Fruit fly (Drosophila melanogaster) whole organism: ENCODE results near the gene CG33493.

ENCODE experiments used
- CG8478 ChIP-seq: fragments of >200 bp; optimal IDR thresholded peaks from 2 replicates; lab custom pipeline; 2018; ENCODE audit warnings: inconsistent platforms
- Dll ChIP-seq: fragments of >200 bp; optimal IDR thresholded peaks from 2 replicates; lab custom pipeline; 2017
- EcR ChIP-seq, 2 experiments: fragments of >200 bp; optimal IDR thresholded peaks; 2 replicates each; lab custom pipeline; 2017; ENCODE audit warnings: missing biosample characterization in 2 of 2, missing genetic modification characterization in 2 of 2, missing genetic modification reagents in 2 of 2
- pan ChIP-seq: fragments of >200 bp; optimal IDR thresholded peaks from 2 replicates; lab custom pipeline; 2017
- psq ChIP-seq: fragments of >200 bp; optimal IDR thresholded peaks from 2 replicates; lab custom pipeline; 2017
- usp ChIP-seq: fragments of >200 bp; optimal IDR thresholded peaks from 2 replicates; lab custom pipeline; 2017; ENCODE audit warnings: missing biosample characterization, missing genetic modification characterization, mixed read lengths

Gene CG33493

DNA sequence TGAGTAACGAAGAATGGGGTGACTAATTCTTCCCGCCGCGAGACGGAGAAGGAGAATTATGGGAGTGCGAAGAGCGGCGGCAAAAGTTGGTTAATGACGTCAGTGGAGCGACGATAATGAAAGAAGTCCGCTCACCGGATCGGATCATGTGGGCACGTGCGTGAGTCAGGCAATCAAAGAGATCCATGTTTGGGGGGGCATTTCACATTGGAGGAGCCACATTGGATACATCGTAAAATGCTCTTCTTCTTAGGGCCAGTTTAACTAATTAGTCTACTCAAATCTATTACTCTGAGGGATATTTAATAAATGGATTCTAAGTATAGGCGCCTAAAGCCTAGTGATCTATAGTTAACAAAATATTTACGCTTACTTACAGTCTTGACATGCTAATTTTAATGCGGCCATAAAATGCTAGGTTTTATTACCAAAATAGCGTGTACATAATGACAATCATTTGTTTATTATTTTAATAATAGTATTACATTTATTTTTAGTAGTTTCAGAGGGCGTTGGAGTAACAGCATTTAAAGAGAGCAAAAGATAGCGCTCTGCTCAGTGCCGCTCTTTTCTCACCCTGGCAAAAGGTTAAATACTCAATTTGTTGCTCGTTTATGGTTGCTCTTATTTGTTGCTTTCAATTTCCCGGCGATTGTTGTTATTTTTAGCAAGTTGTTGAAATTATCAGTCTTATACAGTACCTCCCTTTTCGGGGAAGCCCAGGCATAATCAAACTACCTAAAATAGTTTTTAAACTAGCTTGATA, 34.4 kb downstream of the CG33493 start:
- no peak for TF ChIP-seq psq (lab: Kevin White, UChicago)
- TF ChIP-seq EcR (GFP tag; optimal IDR thresholded peaks at IDR 0.05; lab: Kevin White, UChicago), result no peak
- no peak for TF ChIP-seq pan (lab: Kevin White, UChicago)
- no peak for TF ChIP-seq CG8478 (lab: Kevin White, UChicago)

DNA sequence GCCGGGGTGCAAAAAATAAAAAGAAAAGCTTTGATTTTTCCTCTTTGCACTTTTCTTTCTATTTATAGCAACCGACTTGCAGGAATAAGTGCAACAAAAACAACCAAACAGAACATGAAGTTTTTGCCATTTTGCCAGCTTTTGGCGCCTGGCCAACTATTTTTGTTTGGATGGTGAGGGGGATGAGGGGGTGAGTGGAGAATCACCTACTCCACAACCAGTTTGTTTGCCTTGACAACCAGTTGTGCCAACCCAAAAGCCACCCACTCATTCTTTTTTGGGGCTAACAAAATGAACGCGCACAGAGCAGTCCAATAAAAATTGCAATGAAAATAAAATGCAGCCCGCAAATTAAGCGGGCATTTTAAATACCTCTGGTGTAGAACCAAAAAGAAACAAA, 35.7 kb downstream of the CG33493 start:
- TF ChIP-seq CG8478 (lab: Kevin White, UChicago) (no peak), Dll (lab: Kevin White, UChicago) (no peak), psq (lab: Kevin White, UChicago) (no peak), pan (lab: Kevin White, UChicago) (no peak), EcR (GFP tag; optimal IDR thresholded peaks at IDR 0.05; lab: Kevin White, UChicago) (no peak), usp (GFP tag; lab: Kevin White, UChicago) (no peak)

DNA sequence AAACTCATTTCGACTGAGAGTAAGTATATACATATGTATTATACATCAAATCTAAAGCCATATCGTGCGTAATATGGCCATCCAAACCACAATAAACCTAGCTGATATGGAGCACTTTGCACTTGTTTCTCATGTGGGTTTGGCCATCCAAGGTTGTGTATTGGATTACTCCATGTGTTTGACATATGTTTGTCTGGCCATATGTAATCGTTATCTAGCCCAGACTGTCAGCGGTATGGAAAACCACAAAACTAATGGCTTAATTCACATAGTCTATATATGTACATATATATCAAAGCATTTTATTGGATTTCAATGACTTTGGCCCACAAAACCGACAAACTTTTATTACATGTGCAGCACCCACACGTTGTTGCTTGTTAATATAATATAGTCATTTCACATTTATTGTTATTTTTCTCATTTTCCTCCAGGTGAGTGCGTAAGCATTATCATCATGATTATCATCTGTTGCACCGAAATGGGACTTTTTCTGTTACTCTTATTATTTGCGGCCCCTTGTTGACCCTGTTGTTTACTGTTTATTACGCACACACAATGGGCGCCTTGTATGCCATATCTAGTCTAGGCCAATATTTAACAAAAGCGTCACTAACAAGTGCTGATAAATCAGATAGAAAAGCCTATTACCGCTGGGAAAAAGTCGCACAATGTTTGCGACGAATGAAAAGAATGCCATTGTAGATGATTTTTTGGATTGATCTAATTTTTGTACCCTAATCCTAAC, 36.3 kb downstream of the CG33493 start:
- TF ChIP-seq usp (GFP tag; lab: Kevin White, UChicago) (no peak), Dll (lab: Kevin White, UChicago) (no peak), EcR (GFP tag; optimal IDR thresholded peaks at IDR 0.05; lab: Kevin White, UChicago) (no peak), pan (lab: Kevin White, UChicago) (no peak), CG8478 (lab: Kevin White, UChicago) (no peak)

DNA sequence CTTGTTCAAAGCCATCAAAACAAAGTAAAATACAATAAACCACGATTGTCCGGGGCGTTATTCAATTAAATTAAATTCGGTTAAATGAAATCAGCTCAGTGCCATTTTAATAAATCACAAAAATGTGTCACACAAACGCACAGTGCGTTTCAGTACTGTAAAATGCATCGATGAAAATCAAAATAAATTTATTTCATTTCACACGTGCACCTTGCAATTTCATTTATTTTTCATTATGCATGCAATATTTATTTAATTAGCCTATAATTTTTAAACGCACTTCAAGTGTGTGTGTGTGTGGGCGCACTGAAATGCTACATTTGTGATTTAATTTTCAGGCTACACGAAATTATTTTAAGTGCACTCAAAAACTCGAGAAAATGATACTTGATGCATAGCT, 38.5 kb downstream of the CG33493 start:
- TF ChIP-seq EcR (GFP tag; optimal IDR thresholded peaks at IDR 0.05; lab: Kevin White, UChicago) (no peak), usp (GFP tag; lab: Kevin White, UChicago) (no peak), CG8478 (lab: Kevin White, UChicago) (no peak), pan (lab: Kevin White, UChicago) (no peak), psq (lab: Kevin White, UChicago) (no peak), Dll (lab: Kevin White, UChicago) (no peak)

DNA sequence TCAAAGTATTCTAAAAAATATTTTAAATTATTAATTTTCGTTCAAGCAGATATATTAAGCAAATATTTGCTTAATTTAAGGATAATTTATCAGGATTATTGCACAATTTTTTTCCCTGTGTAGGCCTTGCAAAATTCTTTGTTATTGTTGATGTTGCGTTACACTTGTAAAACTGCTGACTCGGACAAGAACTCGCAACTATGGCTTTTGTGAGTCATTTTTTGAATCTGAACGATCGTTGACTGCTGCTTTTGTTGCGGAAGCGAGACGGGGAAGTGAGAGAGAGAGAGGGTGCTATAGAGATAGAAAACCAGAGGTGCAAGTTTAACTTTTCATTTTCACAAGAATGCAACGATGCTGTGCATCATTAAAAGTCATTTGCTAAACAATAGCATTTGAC, 40.5 kb downstream of the CG33493 start:
- TF ChIP-seq pan (lab: Kevin White, UChicago) (no peak), CG8478 (lab: Kevin White, UChicago) (no peak), Dll (lab: Kevin White, UChicago) (no peak), psq (lab: Kevin White, UChicago) (no peak), usp (GFP tag; lab: Kevin White, UChicago) (no peak), EcR (GFP tag; optimal IDR thresholded peaks at IDR 0.05; lab: Kevin White, UChicago) (no peak)

DNA sequence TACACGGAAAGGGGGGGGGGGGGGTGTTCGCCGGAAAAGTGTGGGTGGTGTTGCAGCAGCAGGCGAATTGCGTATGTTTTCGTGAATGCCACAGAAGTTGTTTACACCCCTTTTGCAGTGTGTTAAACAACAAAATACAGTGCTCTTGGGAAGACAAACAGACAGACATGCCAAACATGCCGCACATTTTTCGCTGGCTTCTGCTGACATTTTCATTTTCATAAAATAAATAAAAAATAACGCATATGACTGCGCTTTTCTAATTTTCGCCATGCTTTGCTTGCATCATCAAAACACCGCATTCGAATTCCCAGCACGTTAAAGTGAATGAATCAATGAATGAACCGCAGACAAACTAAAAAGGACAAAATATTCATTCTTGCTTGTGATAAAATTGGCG, 41.7 kb downstream of the CG33493 start:
- no peak for TF ChIP-seq usp (GFP tag; lab: Kevin White, UChicago)
- TF ChIP-seq pan (lab: Kevin White, UChicago), result no peak
- TF ChIP-seq CG8478 (lab: Kevin White, UChicago), result no peak
- no peak for TF ChIP-seq EcR (GFP tag; optimal IDR thresholded peaks at IDR 0.05; lab: Kevin White, UChicago)
- TF ChIP-seq Dll (lab: Kevin White, UChicago), result no peak
- no peak for TF ChIP-seq psq (lab: Kevin White, UChicago)

DNA sequence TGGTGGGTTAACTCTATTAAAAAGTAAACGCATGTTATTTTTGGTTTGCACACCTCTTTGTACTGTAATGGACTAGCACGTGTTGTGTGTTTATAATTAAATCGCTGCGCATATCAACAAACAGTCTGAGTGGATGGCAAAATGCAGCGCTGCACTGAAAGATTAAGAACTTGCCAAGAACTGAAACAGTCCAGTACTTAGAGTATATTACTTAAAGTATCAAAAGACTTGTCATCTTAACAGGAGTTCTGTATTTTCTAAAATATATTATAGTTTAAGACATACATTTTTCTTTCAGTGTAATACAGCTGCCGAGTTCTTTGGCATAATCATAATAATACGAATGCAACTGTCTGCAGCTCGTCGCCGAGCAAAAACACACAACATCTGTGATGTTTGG, 44.5 kb downstream of the CG33493 start:
- no peak for TF ChIP-seq psq (lab: Kevin White, UChicago)
- TF ChIP-seq Dll (lab: Kevin White, UChicago), result no peak
- no peak for TF ChIP-seq pan (lab: Kevin White, UChicago)
- TF ChIP-seq CG8478 (lab: Kevin White, UChicago), result no peak
- TF ChIP-seq EcR (GFP tag; optimal IDR thresholded peaks at IDR 0.05; lab: Kevin White, UChicago), result no peak
- TF ChIP-seq usp (GFP tag; lab: Kevin White, UChicago), result no peak

DNA sequence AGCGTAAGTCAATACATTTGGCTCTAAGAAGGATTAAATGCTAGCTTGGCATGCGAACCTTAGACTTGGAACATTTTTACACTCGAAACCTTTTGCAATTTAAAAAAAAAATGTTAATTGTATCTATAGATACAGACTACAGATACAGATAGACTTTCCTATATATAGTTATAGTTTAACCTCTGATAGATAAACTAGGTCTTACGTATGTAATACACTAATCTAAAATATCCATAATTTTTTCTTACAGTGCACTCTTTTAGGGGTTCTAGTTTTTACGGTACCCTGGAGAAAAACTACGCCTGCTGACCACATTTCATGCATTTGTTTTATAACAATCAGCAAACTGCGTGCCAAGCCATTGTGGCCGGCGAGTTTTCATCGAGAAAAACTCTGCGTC, 45.8 kb downstream of the CG33493 start:
- TF ChIP-seq usp (GFP tag; lab: Kevin White, UChicago), result no peak
- no peak for TF ChIP-seq psq (lab: Kevin White, UChicago)
- TF ChIP-seq EcR (GFP tag; optimal IDR thresholded peaks at IDR 0.05; lab: Kevin White, UChicago), result no peak
- no peak for TF ChIP-seq CG8478 (lab: Kevin White, UChicago)
- TF ChIP-seq pan (lab: Kevin White, UChicago), result no peak
- no peak for TF ChIP-seq Dll (lab: Kevin White, UChicago)

DNA sequence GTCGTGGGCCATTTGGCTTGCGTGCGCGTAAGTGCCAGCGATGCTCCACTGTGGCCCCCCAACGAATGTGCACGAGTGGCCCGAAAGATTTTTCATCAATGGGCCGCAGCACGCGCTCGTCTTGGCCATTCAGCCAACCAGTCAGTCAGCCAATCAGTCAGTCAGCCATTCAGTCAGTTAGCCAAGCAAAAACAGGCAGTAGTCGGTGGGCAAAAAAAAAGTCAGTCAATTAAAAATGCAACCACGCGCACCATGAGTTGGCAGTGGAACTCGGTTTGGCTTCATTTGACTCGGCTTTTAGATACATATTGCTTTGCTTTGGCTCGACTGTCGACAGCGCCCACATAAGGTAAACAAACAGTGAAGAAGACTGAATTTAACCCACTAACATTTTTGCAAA, 47.0 kb downstream of the CG33493 start:
- TF ChIP-seq usp (GFP tag; lab: Kevin White, UChicago), result no peak
- TF ChIP-seq EcR (GFP tag; optimal IDR thresholded peaks at IDR 0.05; lab: Kevin White, UChicago), result no peak
- TF ChIP-seq pan (lab: Kevin White, UChicago), result no peak
- no peak for TF ChIP-seq Dll (lab: Kevin White, UChicago)
- no peak for TF ChIP-seq psq (lab: Kevin White, UChicago)
- TF ChIP-seq CG8478 (lab: Kevin White, UChicago), result no peak

DNA sequence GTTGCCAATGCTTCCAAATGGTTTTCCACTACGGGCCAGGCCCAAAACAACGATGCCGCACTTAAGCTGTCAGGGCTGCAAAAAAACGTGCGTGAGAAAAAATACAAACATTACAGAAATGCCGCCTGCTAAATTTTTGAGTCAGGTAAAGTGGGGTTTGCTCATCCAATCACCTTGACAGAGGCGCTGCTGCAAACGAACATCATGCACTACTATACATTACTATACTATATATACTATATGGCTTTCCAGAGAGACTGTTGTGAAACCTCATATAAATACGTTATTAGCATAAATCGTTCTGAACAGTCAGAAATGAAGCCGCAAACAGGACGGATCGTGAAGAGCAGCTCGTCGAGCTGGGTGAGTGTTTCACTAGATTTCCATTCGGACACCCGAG, 49.7 kb downstream of the CG33493 start, which contains the start of gene CG14153:
CG14153 (plus strand) TSS at position 301 of the 400 bp plus-strand sequence.
- TF ChIP-seq EcR (GFP tag; optimal IDR thresholded peaks at IDR 0.05; lab: Kevin White, UChicago), result no peak
- TF ChIP-seq pan (lab: Kevin White, UChicago), result no peak
- no peak for TF ChIP-seq usp (GFP tag; lab: Kevin White, UChicago)
- no peak for TF ChIP-seq psq (lab: Kevin White, UChicago)
